Worm (Caenorhabditis elegans): ENCODE data around the gene C08E8.6.

ce11 chrV:18350046-18350445 lies 18.2 kb downstream of the C08E8.6 start, which contains the start of gene C08E8.3:
- TF ChIP-seq unc-62 (GFP tag; optimal IDR thresholded peaks at IDR 0.05) (no peak), dmd-4 (tag; optimal IDR thresholded peaks at IDR 0.05) (no peak), mdl-1 (tag; optimal IDR thresholded peaks at IDR 0.05) (no peak), gmeb-1 (tag; optimal IDR thresholded peaks at IDR 0.05) (no peak), zag-1 (tag; optimal IDR thresholded peaks at IDR 0.05) (no peak), egl-27 (tag; optimal IDR thresholded peaks at IDR 0.05) (no peak), skn-1 (tag; optimal IDR thresholded peaks at IDR 0.05) (no peak), nhr-23 (tag; optimal IDR thresholded peaks at IDR 0.05) (no peak), C34F6.9 (tag; optimal IDR thresholded peaks at IDR 0.05) (no peak), blmp-1 (tag; optimal IDR thresholded peaks at IDR 0.05; ENCODE audit: insufficient read depth) (no peak), nhr-11 (tag; optimal IDR thresholded peaks at IDR 0.05) (no peak), elt-3 (tag; optimal IDR thresholded peaks at IDR 0.05) (no peak), unc-39 (tag; optimal IDR thresholded peaks at IDR 0.05) (no peak), peb-1 (tag; optimal IDR thresholded peaks at IDR 0.05) (no peak)

Measured in whole organism, L2 larva.